Worm (Caenorhabditis elegans) whole organism, young adult: ENCODE measurements around the gene Y75B8A.31.

ENCODE experiments used
- F52B5.7 ChIP-seq: sonication (generic microtip); optimal IDR thresholded peaks from 2 replicates; lab custom pipeline; 2016; ENCODE audit warnings: mild to moderate bottlenecking, missing genetic modification characterization, missing compliant biosample characterization
- T26A5.8 ChIP-seq: sonication (generic microtip); optimal IDR thresholded peaks from 2 replicates; lab custom pipeline; 2016; ENCODE audit warnings: missing genetic modification characterization, missing compliant biosample characterization
- dox-1 ChIP-seq: fragments of 200-800 bp; sonication (Bioruptor generic); IDR thresholded peaks from 2 replicates; pipeline ENCODE4 v1.3.6; 2022; ENCODE audit warnings: missing genetic modification reagents, missing genetic modification characterization, missing compliant biosample characterization
- snpc-4 ChIP-seq, 5 experiments: fragments of 150-350 bp in 1 of 5; sonication (generic microtip) in 4 of 5; optimal IDR thresholded peaks; 2 replicates each; lab custom pipeline; 2014 to 2018; ENCODE audit warnings: missing genetic modification characterization in 5 of 5, missing biosample characterization in 3 of 5, antibody characterized with exemption in 2 of 5, mild to moderate bottlenecking in 2 of 5, missing compliant biosample characterization in 2 of 5, missing genotype in 2 of 5, moderate library complexity in 2 of 5, missing genetic modification reagents in 1 of 5
- somi-1 ChIP-seq: fragments of 200-800 bp; sonication (Bioruptor generic); optimal IDR thresholded peaks from 2 replicates; lab custom pipeline; 2018; ENCODE audit warnings: mild to moderate bottlenecking, missing genetic modification characterization, missing compliant biosample characterization

- TF ChIP-seq snpc-4 (GFP tag; optimal IDR thresholded peaks at IDR 0.05; lab: Kevin White, UChicago) (no peak), snpc-4 (tag; optimal IDR thresholded peaks at IDR 0.05; lab: Kevin White, UChicago) (no peak), somi-1 (GFP tag; lab: Kevin White, UChicago) (no peak), T26A5.8 (tag; lab: Kevin White, UChicago) (no peak), F52B5.7 (no peak), dox-1 (GFP tag; lab: Robert Waterston, UW) (no peak)
Observed at ce11 chrIII:12331300-12331699, 20.1 kb upstream of the Y75B8A.31 start.
